Worm (Caenorhabditis elegans) whole organism, L1 larva: ENCODE measurements around the gene kin-19.

Source experiments
- elt-3 ChIP-seq, 6 experiments: fragments of 150-350 bp in 1 of 6; sonication (generic microtip); optimal IDR thresholded peaks; 2 replicates each; lab custom pipeline; 2017 to 2018; ENCODE audit warnings: missing biosample characterization in 6 of 6, missing genetic modification characterization in 6 of 6, inconsistent platforms in 1 of 6
- fkh-10 ChIP-seq: sonication (generic microtip); optimal IDR thresholded peaks from 2 replicates; lab custom pipeline; 2017; ENCODE audit warnings: missing biosample characterization, missing genetic modification reagents, missing genetic modification characterization
- mdl-1 ChIP-seq, 2 experiments: fragments of 150-350 bp; optimal IDR thresholded peaks; 2 replicates each; lab custom pipeline; 2014 to 2017; ENCODE audit warnings: missing biosample characterization in 2 of 2, missing genetic modification characterization in 2 of 2, inconsistent platforms in 1 of 2
- nhr-11 ChIP-seq: fragments of 150-350 bp; optimal IDR thresholded peaks from 2 replicates; lab custom pipeline; 2014; ENCODE audit warnings: missing biosample characterization, missing genetic modification characterization
- nhr-12 ChIP-seq: sonication (generic microtip); optimal IDR thresholded peaks from 2 replicates; lab custom pipeline; 2017; ENCODE audit warnings: missing biosample characterization, missing genetic modification characterization
- nhr-76 ChIP-seq: sonication (generic microtip); optimal IDR thresholded peaks from 2 replicates; lab custom pipeline; 2017; ENCODE audit warnings: missing biosample characterization, missing genetic modification characterization
- pax-3 ChIP-seq: fragments of 200-800 bp; sonication (Bioruptor generic); optimal IDR thresholded peaks from 2 replicates; lab custom pipeline; 2018; ENCODE audit warnings: mild to moderate bottlenecking, missing genetic modification characterization, moderate library complexity, missing compliant biosample characterization
- sup-37 ChIP-seq: fragments of 200-800 bp; sonication (Bioruptor generic); optimal IDR thresholded peaks from 2 replicates; lab custom pipeline; 2018; ENCODE audit warnings: mild to moderate bottlenecking, missing genetic modification characterization, missing compliant biosample characterization
- unc-86 ChIP-seq: sonication (generic microtip); optimal IDR thresholded peaks from 2 replicates; lab custom pipeline; 2016; ENCODE audit warnings: missing genetic modification characterization, missing compliant biosample characterization
- xbp-1 ChIP-seq: sonication (generic microtip); optimal IDR thresholded peaks from 2 replicates; lab custom pipeline; 2016; ENCODE audit warnings: missing genetic modification characterization, missing compliant biosample characterization
- zag-1 ChIP-seq: fragments of 150-350 bp; optimal IDR thresholded peaks from 2 replicates; lab custom pipeline; 2014; ENCODE audit warnings: missing biosample characterization, missing genetic modification characterization
- ztf-11 ChIP-seq, 2 experiments: sonication (generic microtip); optimal IDR thresholded peaks; 2 replicates each; lab custom pipeline; 2016 to 2017; ENCODE audit warnings: missing genetic modification characterization in 2 of 2, missing biosample characterization in 1 of 2, missing compliant biosample characterization in 1 of 2

DNA sequence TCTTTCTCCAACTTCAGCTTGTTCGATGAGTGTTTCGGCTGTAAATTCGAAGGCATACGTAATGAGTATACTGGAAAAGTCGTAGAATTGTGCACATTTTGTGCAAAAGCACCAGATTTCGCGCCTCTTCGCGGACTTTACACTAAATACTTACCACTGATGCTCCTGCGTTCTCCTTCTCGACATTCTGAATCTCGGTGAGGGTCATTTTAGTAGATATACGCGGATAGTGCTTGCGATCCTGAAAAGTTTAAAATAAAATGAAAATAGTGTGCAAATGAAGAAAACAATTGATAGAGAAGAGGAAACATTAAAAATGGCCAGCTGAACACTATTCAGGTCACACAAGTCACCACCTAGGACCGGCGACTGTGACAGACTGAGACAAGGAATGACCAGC lies 8.2 kb upstream of the kin-19 start, which contains the start of gene rnr-2:
- TF ChIP-seq mdl-1 (tag; optimal IDR thresholded peaks at IDR 0.05; lab: Kevin White, UChicago) (no peak), fkh-10 (no peak), sup-37 (GFP tag; lab: Kevin White, UChicago) (no peak), nhr-11 (no peak), nhr-12 (tag; lab: Kevin White, UChicago) (no peak), ztf-11 (tag; optimal IDR thresholded peaks at IDR 0.05; lab: Kevin White, UChicago) (no peak), zag-1 (tag; lab: Kevin White, UChicago) (no peak), nhr-76 (tag; lab: Kevin White, UChicago) (no peak), pax-3 (tag; lab: Kevin White, UChicago) (no peak), unc-86 (tag; lab: Kevin White, UChicago) (no peak), elt-3 (tag; optimal IDR thresholded peaks at IDR 0.05; lab: Kevin White, UChicago) (no peak), xbp-1 (tag; lab: Kevin White, UChicago) (no peak)
